Worm (Caenorhabditis elegans) whole organism, midembryonic: ENCODE results near the gene ugt-19.
"Not testable (repeated sequence)": the region's sequence is repeated elsewhere in the genome, so short reads cannot be mapped to it uniquely, and the experiment has no call there.

ENCODE experiments used
- T22C8.4 ChIP-seq: fragments of 200-800 bp; sonication (Bioruptor generic); IDR thresholded peaks from 2 replicates; pipeline ENCODE4 v1.3.6; 2022; ENCODE audit warnings: missing genetic modification characterization, missing compliant biosample characterization
- cog-1 ChIP-seq: sonication (generic microtip); optimal IDR thresholded peaks from 2 replicates; lab custom pipeline; 2016; ENCODE audit warnings: missing genetic modification characterization, missing compliant biosample characterization
- flt-1 ChIP-seq: fragments of 200-800 bp; sonication (Bioruptor generic); IDR thresholded peaks from 2 replicates; pipeline ENCODE4 v1.3.6; 2022; ENCODE audit warnings: missing genetic modification characterization, missing compliant biosample characterization
- klf-2 ChIP-seq: fragments of 200-800 bp; sonication (Bioruptor generic); conservative IDR thresholded peaks from 2 replicates; pipeline ENCODE4 v1.3.6; 2022; ENCODE audit warnings: missing genetic modification reagents, missing genetic modification characterization, missing compliant biosample characterization
- med-1 ChIP-seq: sonication (generic microtip); optimal IDR thresholded peaks from 2 replicates; lab custom pipeline; 2017; ENCODE audit warnings: missing genetic modification characterization, mild to moderate bottlenecking, missing compliant biosample characterization, antibody characterized with exemption, missing genetic modification reagents; ENCODE audit not compliant: insufficient read depth
- ref-1 ChIP-seq: fragments of 200-800 bp; sonication (Bioruptor generic); conservative IDR thresholded peaks from 2 replicates; pipeline ENCODE4 v1.3.6; 2022; ENCODE audit warnings: missing genetic modification reagents, missing genetic modification characterization, missing compliant biosample characterization
- tab-1 ChIP-seq: fragments of 200-800 bp; sonication (Bioruptor generic); IDR thresholded peaks from 2 replicates; pipeline ENCODE4 v1.3.6; 2022; ENCODE audit warnings: missing genetic modification characterization, missing compliant biosample characterization
- ztf-23 ChIP-seq: fragments of 200-800 bp; sonication (Bioruptor generic); IDR thresholded peaks from 2 replicates; pipeline ENCODE4 v1.3.6; 2022; ENCODE audit warnings: missing genetic modification reagents, missing genetic modification characterization, missing compliant biosample characterization
- ztf-29 ChIP-seq: fragments of 200-800 bp; sonication (Bioruptor generic); IDR thresholded peaks from 2 replicates; pipeline ENCODE4 v1.3.6; 2022; ENCODE audit warnings: missing genetic modification reagents, missing genetic modification characterization, missing compliant biosample characterization

ugt-19 gene

DNA sequence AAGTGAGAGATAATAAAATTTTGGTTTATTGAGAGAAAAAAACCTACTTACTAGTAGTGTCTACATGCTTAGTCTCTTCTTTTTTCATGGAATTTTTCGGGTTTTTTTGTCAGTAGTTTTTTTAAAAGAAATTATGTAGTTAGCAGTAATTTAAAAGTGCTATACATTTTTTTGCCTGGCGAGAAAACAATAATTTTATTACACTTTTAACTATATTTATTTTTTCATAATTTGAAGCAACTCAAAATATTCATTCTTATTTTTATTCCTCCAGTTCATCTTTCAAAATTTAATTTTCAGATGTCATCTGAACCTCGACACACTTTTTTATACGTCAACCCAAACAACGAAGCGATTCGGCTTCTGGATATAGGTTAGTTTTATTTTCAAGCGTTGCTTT, 39.1 kb downstream of the ugt-19 start, which contains the start of gene kcc-2:
kcc-2 (plus strand) TSS at position 301 of the 400 bp plus-strand sequence.
- no peak for TF ChIP-seq flt-1 (GFP tag; lab: Robert Waterston, UW)
- TF ChIP-seq med-1 (GFP tag; lab: Kevin White, UChicago), result no peak
- TF ChIP-seq klf-2, result no peak
- TF ChIP-seq cog-1 (tag; lab: Kevin White, UChicago), result no peak
- TF ChIP-seq ztf-23 (GFP tag; lab: Robert Waterston, UW), result no peak
- TF ChIP-seq ref-1 (GFP tag; lab: Robert Waterston, UW), result no peak
- TF ChIP-seq ztf-29 (GFP tag; lab: Robert Waterston, UW), result no peak
- TF ChIP-seq tab-1 (GFP tag; lab: Robert Waterston, UW), result no peak
- no peak for TF ChIP-seq T22C8.4

DNA sequence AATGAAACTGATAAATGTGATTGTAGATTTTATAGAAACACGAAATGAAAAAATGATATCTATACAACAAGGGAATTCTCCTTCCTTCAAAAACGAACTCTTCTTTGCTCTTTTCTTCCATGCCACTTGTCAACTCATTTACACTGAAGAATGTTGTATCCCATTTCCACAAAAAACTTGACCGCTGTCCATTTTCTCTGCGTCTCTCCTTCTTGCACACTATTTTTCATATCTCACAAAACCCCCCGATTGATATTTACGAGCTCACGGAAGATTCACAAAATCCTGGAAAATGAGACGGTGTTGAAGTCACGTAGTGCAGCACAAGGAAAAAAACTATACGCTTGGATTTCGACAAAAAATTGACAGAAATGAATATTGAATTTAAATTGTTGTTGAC, 44.6 kb downstream of the ugt-19 start:
- TF ChIP-seq T22C8.4, result no peak
- TF ChIP-seq cog-1 (tag; lab: Kevin White, UChicago), result no peak
- TF ChIP-seq flt-1 (GFP tag; lab: Robert Waterston, UW), result no peak
- TF ChIP-seq tab-1 (GFP tag; lab: Robert Waterston, UW), result no peak

DNA sequence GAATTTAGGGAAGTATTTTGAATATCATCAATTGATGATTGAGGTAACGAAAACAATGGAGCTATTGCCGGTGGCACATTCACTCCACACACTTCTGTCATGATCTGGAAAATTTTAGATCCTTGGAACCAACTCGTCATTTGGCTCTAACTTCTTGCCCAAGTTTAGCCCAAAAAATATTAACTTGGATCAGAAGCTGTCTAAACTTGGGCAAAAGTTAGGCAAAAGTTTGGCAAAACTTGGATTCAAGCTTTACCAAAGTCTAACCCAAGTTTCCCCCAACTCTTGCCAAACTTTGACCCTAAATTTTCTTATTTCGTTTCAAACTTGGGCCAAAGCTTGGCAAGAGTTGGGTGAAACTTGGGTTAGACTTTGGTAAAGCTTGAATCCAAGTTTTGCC, 46.2 kb downstream of the ugt-19 start, which contains the start of gene pqn-22:
pqn-22 (minus strand) TSS at position 101 of the 400 bp plus-strand sequence.
- TF ChIP-seq klf-2; ref-1 (GFP tag; lab: Robert Waterston, UW); flt-1 (GFP tag; lab: Robert Waterston, UW): not testable (repeated sequence)

- TF ChIP-seq ztf-29 (GFP tag; lab: Robert Waterston, UW) (no peak), ztf-23 (GFP tag; lab: Robert Waterston, UW) (no peak), cog-1 (tag; lab: Kevin White, UChicago) (no peak), klf-2 (no peak), tab-1 (GFP tag; lab: Robert Waterston, UW) (no peak), med-1 (GFP tag; lab: Kevin White, UChicago) (no peak), flt-1 (GFP tag; lab: Robert Waterston, UW) (no peak), T22C8.4 (no peak), ref-1 (GFP tag; lab: Robert Waterston, UW) (no peak)
Measured at ce11 chrIV:6032413-6032812, 47.3 kb downstream of the ugt-19 start.
